Fruit fly (Drosophila melanogaster) whole organism, embryonic: ENCODE results near the gene Polr2I.

ENCODE experiments used
- CG17385 ChIP-seq: fragments of 200-800 bp; sonication (Bioruptor generic); optimal IDR thresholded peaks from 3 replicates; lab custom pipeline; 2018; ENCODE audit warnings: missing biosample characterization, mild to moderate bottlenecking, missing genetic modification characterization
- CG2678 ChIP-seq: fragments of 200-800 bp; sonication (Bioruptor generic); optimal IDR thresholded peaks from 3 replicates; lab custom pipeline; 2019; ENCODE audit warnings: missing biosample characterization, mild to moderate bottlenecking, missing genetic modification characterization, moderate library complexity
- Lim3 ChIP-seq: fragments of 200-800 bp; sonication (Bioruptor generic); IDR thresholded peaks from 2 replicates; pipeline ENCODE4 v1.3.6; 2022; ENCODE audit warnings: missing biosample characterization, missing genetic modification characterization
- chm ChIP-seq: fragments of 200-800 bp; sonication (Bioruptor generic); IDR thresholded peaks from 2 replicates; pipeline ENCODE4 v1.3.6; 2022; ENCODE audit warnings: missing biosample characterization, missing genetic modification characterization
- org-1 ChIP-seq: fragments of 200-800 bp; sonication (Bioruptor generic); optimal IDR thresholded peaks from 2 replicates; lab custom pipeline; 2017; ENCODE audit warnings: missing biosample characterization, missing genetic modification characterization
- pnt ChIP-seq: fragments of 200-800 bp; sonication (Bioruptor generic); optimal IDR thresholded peaks from 3 replicates; lab custom pipeline; 2016; ENCODE audit warnings: missing biosample characterization, missing genetic modification characterization

DNA sequence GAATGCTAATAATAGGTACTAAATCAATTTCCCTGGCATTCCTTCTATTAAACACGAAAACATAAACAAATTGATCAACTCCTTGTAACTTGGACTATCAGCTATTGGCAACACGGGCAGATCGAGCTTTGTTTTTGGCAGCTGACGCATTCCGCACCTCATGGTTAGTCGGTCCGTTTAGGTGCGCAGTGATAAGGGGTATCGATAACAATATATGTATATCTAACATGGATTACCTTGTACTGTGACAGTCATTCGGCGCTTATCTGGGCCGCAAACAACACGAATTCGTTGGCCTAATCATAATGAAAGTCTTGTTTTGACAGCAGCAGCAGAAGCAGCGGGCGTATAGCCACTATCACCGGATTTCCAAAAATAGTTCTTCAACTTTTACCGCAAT is 20.9 kb upstream of the Polr2I start:
- no peak for TF ChIP-seq CG2678
- no peak for TF ChIP-seq Lim3 (GFP tag; lab: Robert Waterston, UW)
- TF ChIP-seq chm = no peak
- TF ChIP-seq pnt = no peak
- no peak for TF ChIP-seq CG17385
- TF ChIP-seq org-1 (GFP tag; lab: Kevin White, UChicago) = no peak
